Fruit fly (Drosophila melanogaster) whole organism, embryonic: Measurements from ENCODE around the gene CG7557.

Experiments
- Asciz ChIP-seq: fragments of 200-800 bp; sonication (Bioruptor generic); optimal IDR thresholded peaks from 2 replicates; lab custom pipeline; 2017; ENCODE audit warnings: missing biosample characterization, mild to moderate bottlenecking, missing genetic modification characterization, missing genetic modification reagents
- Blimp-1 ChIP-seq: fragments of 200-800 bp; sonication (Bioruptor generic); optimal IDR thresholded peaks from 3 replicates; lab custom pipeline; 2018; ENCODE audit warnings: missing biosample characterization, missing genetic modification characterization, mild to moderate bottlenecking, moderate library complexity, missing genetic modification reagents
- CG11093 ChIP-seq: fragments of 200-800 bp; sonication (Bioruptor generic); IDR thresholded peaks from 3 replicates; pipeline ENCODE4 v1.3.6; 2022; ENCODE audit warnings: missing biosample characterization, missing genetic modification characterization
- CG11504 ChIP-seq: fragments of 200-800 bp; sonication (Bioruptor generic); optimal IDR thresholded peaks from 3 replicates; lab custom pipeline; 2019; ENCODE audit warnings: missing biosample characterization, mild to moderate bottlenecking, missing genetic modification characterization, moderate library complexity
- CG12104 ChIP-seq: fragments of 200-800 bp; sonication (Bioruptor generic); optimal IDR thresholded peaks from 3 replicates; lab custom pipeline; 2016; ENCODE audit warnings: missing biosample characterization, missing genetic modification characterization
- CG13287 ChIP-seq: fragments of 200-800 bp; sonication (Bioruptor generic); IDR thresholded peaks from 2 replicates; pipeline ENCODE4 v1.3.6; 2022; ENCODE audit warnings: missing biosample characterization, missing genetic modification characterization; ENCODE audit not compliant: partially characterized antibody
- CG14965 ChIP-seq: fragments of 200-800 bp; sonication (Bioruptor generic); optimal IDR thresholded peaks from 2 replicates; lab custom pipeline; 2016; ENCODE audit warnings: missing biosample characterization, missing genetic modification characterization, borderline replicate concordance
- CG15696 ChIP-seq: fragments of 200-800 bp; sonication (Bioruptor generic); optimal IDR thresholded peaks from 2 replicates; lab custom pipeline; 2019; ENCODE audit warnings: missing biosample characterization, mild to moderate bottlenecking, missing genetic modification characterization, moderate library complexity
- CG2875 ChIP-seq: fragments of 200-800 bp; sonication (Bioruptor generic); optimal IDR thresholded peaks from 2 replicates; lab custom pipeline; 2017; ENCODE audit warnings: missing biosample characterization, mild to moderate bottlenecking, missing genetic modification characterization, missing genetic modification reagents
- CG2889 ChIP-seq: fragments of 200-800 bp; sonication (Bioruptor generic); IDR thresholded peaks from 3 replicates; pipeline ENCODE4 v1.3.6; 2022; ENCODE audit warnings: missing biosample characterization, missing genetic modification characterization
- CG3407 ChIP-seq: fragments of 200-800 bp; sonication (Bioruptor generic); optimal IDR thresholded peaks from 2 replicates; lab custom pipeline; 2018; ENCODE audit warnings: missing biosample characterization, mild to moderate bottlenecking, missing genetic modification characterization
- CG4360 ChIP-seq: fragments of 200-800 bp; sonication (Bioruptor generic); IDR thresholded peaks from 2 replicates; pipeline ENCODE4 v1.3.6; 2022; ENCODE audit warnings: missing biosample characterization, missing genetic modification characterization
- CG4424 ChIP-seq: fragments of 200-800 bp; sonication (Bioruptor generic); optimal IDR thresholded peaks from 3 replicates; lab custom pipeline; 2016; ENCODE audit warnings: missing biosample characterization, missing genetic modification characterization
- CG4617 ChIP-seq: fragments of 200-800 bp; sonication (Bioruptor generic); optimal IDR thresholded peaks from 3 replicates; lab custom pipeline; 2016; ENCODE audit warnings: missing biosample characterization, missing genetic modification characterization, borderline replicate concordance
- CG7271 ChIP-seq: fragments of 200-800 bp; sonication (Bioruptor generic); optimal IDR thresholded peaks from 2 replicates; lab custom pipeline; 2018; ENCODE audit warnings: missing biosample characterization, mild to moderate bottlenecking, missing genetic modification characterization, moderate library complexity
- CG7745 ChIP-seq: fragments of 200-800 bp; sonication (Bioruptor generic); optimal IDR thresholded peaks from 2 replicates; lab custom pipeline; 2018; ENCODE audit warnings: missing biosample characterization, mild to moderate bottlenecking, missing genetic modification characterization, moderate library complexity
- CG7963 ChIP-seq: fragments of 200-800 bp; sonication (Bioruptor generic); IDR thresholded peaks from 3 replicates; pipeline ENCODE4 v1.3.6; 2022; ENCODE audit warnings: missing biosample characterization, missing genetic modification characterization; ENCODE audit not compliant: partially characterized antibody
- CG7987 ChIP-seq: fragments of 200-800 bp; sonication (Bioruptor generic); optimal IDR thresholded peaks from 2 replicates; lab custom pipeline; 2018; ENCODE audit warnings: missing biosample characterization, mild to moderate bottlenecking, missing genetic modification characterization, moderate library complexity
- CG8765 ChIP-seq: fragments of 200-800 bp; sonication (Bioruptor generic); IDR thresholded peaks from 2 replicates; pipeline ENCODE4 v1.3.6; 2022; ENCODE audit warnings: missing biosample characterization, missing genetic modification characterization
- Deaf1 ChIP-seq: fragments of 200-800 bp; optimal IDR thresholded peaks from 3 replicates; lab custom pipeline; 2019; ENCODE audit warnings: missing biosample characterization, mild to moderate bottlenecking, missing genetic modification characterization, moderate library complexity
- Dfd ChIP-seq, 2 experiments: fragments of >200 bp; optimal IDR thresholded peaks; 2 replicates each; lab custom pipeline; 2017; ENCODE audit warnings: missing biosample characterization in 2 of 2, missing genetic modification characterization in 2 of 2
- E2f2 ChIP-seq: fragments of 200-800 bp; sonication (Bioruptor generic); IDR thresholded peaks from 2 replicates; pipeline ENCODE4 v1.3.6; 2022; ENCODE audit warnings: missing biosample characterization, missing genetic modification characterization
- ERR ChIP-seq: fragments of 200-800 bp; sonication (Bioruptor generic); optimal IDR thresholded peaks from 2 replicates; lab custom pipeline; 2016; ENCODE audit warnings: missing biosample characterization, missing genetic modification characterization
- Fer3 ChIP-seq: fragments of 200-800 bp; sonication (Bioruptor generic); optimal IDR thresholded peaks from 2 replicates; lab custom pipeline; 2018; ENCODE audit warnings: missing biosample characterization, mild to moderate bottlenecking, missing genetic modification characterization, moderate library complexity
- Hey ChIP-seq: fragments of 200-800 bp; sonication (Bioruptor generic); optimal IDR thresholded peaks from 3 replicates; lab custom pipeline; 2018; ENCODE audit warnings: missing biosample characterization, mild to moderate bottlenecking, missing genetic modification characterization
- Med ChIP-seq: fragments of 200-800 bp; sonication (Bioruptor generic); peaks from one replicate; lab custom pipeline; 2016; ENCODE audit warnings: missing biosample characterization, missing genetic modification characterization, mild to moderate bottlenecking, inconsistent platforms, moderate library complexity
- Opbp ChIP-seq: fragments of 200-800 bp; sonication (Bioruptor generic); IDR thresholded peaks from 3 replicates; pipeline ENCODE4 v1.3.6; 2022; ENCODE audit warnings: missing biosample characterization, missing genetic modification characterization; ENCODE audit not compliant: partially characterized antibody
- Ravus ChIP-seq: fragments of 200-800 bp; sonication (Bioruptor generic); IDR thresholded peaks from 2 replicates; pipeline ENCODE4 v1.3.6; 2022; ENCODE audit warnings: missing biosample characterization, missing genetic modification characterization
- Side ChIP-seq: fragments of 200-800 bp; sonication (Bioruptor generic); optimal IDR thresholded peaks from 2 replicates; lab custom pipeline; 2016; ENCODE audit warnings: missing biosample characterization, missing genetic modification characterization
- Sox102F ChIP-seq: fragments of 200-800 bp; sonication (Bioruptor generic); optimal IDR thresholded peaks from 2 replicates; lab custom pipeline; 2018; ENCODE audit warnings: missing biosample characterization, mild to moderate bottlenecking, missing genetic modification characterization, moderate library complexity
- Xbp1 ChIP-seq: fragments of 200-800 bp; sonication (Bioruptor generic); optimal IDR thresholded peaks from 3 replicates; lab custom pipeline; 2016; ENCODE audit warnings: missing biosample characterization, mild to moderate bottlenecking, missing genetic modification characterization
- amos ChIP-seq: fragments of 200-800 bp; sonication (Bioruptor generic); IDR thresholded peaks from 2 replicates; pipeline ENCODE4 v1.3.6; 2022; ENCODE audit warnings: missing biosample characterization, missing genetic modification characterization; ENCODE audit not compliant: partially characterized antibody
- ap ChIP-seq: fragments of 200-800 bp; sonication (Bioruptor generic); IDR thresholded peaks from 2 replicates; pipeline ENCODE4 v1.3.6; 2022; ENCODE audit warnings: missing biosample characterization, missing genetic modification characterization
- cas ChIP-seq: fragments of 200-800 bp; sonication (Bioruptor generic); IDR thresholded peaks from 2 replicates; pipeline ENCODE4 v1.3.6; 2022; ENCODE audit warnings: missing biosample characterization, missing genetic modification characterization
- danr ChIP-seq: fragments of 200-800 bp; sonication (Bioruptor generic); IDR thresholded peaks from 2 replicates; pipeline ENCODE4 v1.3.6; 2022; ENCODE audit warnings: missing biosample characterization, missing genetic modification characterization
- gcm2 ChIP-seq: fragments of 200-800 bp; sonication (Bioruptor generic); optimal IDR thresholded peaks from 2 replicates; lab custom pipeline; 2016; ENCODE audit warnings: missing biosample characterization, missing genetic modification characterization
- gem ChIP-seq: fragments of 200-800 bp; sonication (Bioruptor generic); optimal IDR thresholded peaks from 2 replicates; lab custom pipeline; 2019; ENCODE audit warnings: missing biosample characterization, mild to moderate bottlenecking, missing genetic modification characterization, moderate library complexity
- gro ChIP-seq: fragments of 200-800 bp; sonication (Bioruptor generic); optimal IDR thresholded peaks from 2 replicates; lab custom pipeline; 2016; ENCODE audit warnings: missing biosample characterization, missing genetic modification characterization
- inv ChIP-seq: fragments of 200-800 bp; sonication (Bioruptor generic); IDR thresholded peaks from 2 replicates; pipeline ENCODE4 v1.3.6; 2022; ENCODE audit warnings: missing biosample characterization, missing genetic modification characterization; ENCODE audit not compliant: partially characterized antibody
- klu ChIP-seq: fragments of 200-800 bp; sonication (Bioruptor generic); IDR thresholded peaks from 2 replicates; pipeline ENCODE4 v1.3.6; 2022; ENCODE audit warnings: missing biosample characterization, missing genetic modification characterization
- lab ChIP-seq: fragments of 200-800 bp; sonication (Bioruptor generic); optimal IDR thresholded peaks from 3 replicates; lab custom pipeline; 2017; ENCODE audit warnings: missing biosample characterization, missing genetic modification characterization, mild to moderate bottlenecking, moderate library complexity, missing genetic modification reagents
- nmo ChIP-seq: fragments of 200-800 bp; sonication (Bioruptor generic); optimal IDR thresholded peaks from 2 replicates; lab custom pipeline; 2018; ENCODE audit warnings: missing biosample characterization, mild to moderate bottlenecking, missing genetic modification characterization, moderate library complexity
- phol ChIP-seq: fragments of 200-800 bp; sonication (Bioruptor generic); optimal IDR thresholded peaks from 3 replicates; lab custom pipeline; 2018; ENCODE audit warnings: missing biosample characterization, mild to moderate bottlenecking, missing genetic modification characterization, moderate library complexity
- repo ChIP-seq: fragments of 200-800 bp; sonication (Bioruptor generic); optimal IDR thresholded peaks from 2 replicates; lab custom pipeline; 2016; ENCODE audit warnings: missing biosample characterization, missing genetic modification characterization
- rib ChIP-seq: fragments of 200-800 bp; sonication (Bioruptor generic); IDR thresholded peaks from 2 replicates; pipeline ENCODE4 v1.3.6; 2022; ENCODE audit warnings: missing biosample characterization, missing genetic modification characterization
- shn ChIP-seq: fragments of 200-800 bp; sonication (Bioruptor generic); optimal IDR thresholded peaks from 3 replicates; lab custom pipeline; 2016; ENCODE audit warnings: missing biosample characterization, missing genetic modification characterization
- slp2 ChIP-seq: fragments of 200-800 bp; sonication (Bioruptor generic); optimal IDR thresholded peaks from 2 replicates; lab custom pipeline; 2016; ENCODE audit warnings: missing biosample characterization, missing genetic modification characterization
- trh ChIP-seq: fragments of 200-800 bp; sonication (Bioruptor generic); optimal IDR thresholded peaks from 2 replicates; lab custom pipeline; 2016; ENCODE audit warnings: missing biosample characterization, missing genetic modification characterization
- vvl ChIP-seq: fragments of 200-800 bp; sonication (Bioruptor generic); IDR thresholded peaks from 2 replicates; pipeline ENCODE4 v1.3.6; 2022; ENCODE audit warnings: missing biosample characterization, missing genetic modification characterization
- zen2 ChIP-seq: fragments of 200-800 bp; sonication (Bioruptor generic); IDR thresholded peaks from 3 replicates; pipeline ENCODE4 v1.3.6; 2022; ENCODE audit warnings: missing biosample characterization, missing genetic modification characterization; ENCODE audit not compliant: partially characterized antibody
- zf30C ChIP-seq: fragments of 200-800 bp; sonication (Bioruptor generic); optimal IDR thresholded peaks from 3 replicates; lab custom pipeline; 2018; ENCODE audit warnings: missing biosample characterization, mild to moderate bottlenecking, missing genetic modification characterization

CG7557 gene

dm6 chr3L:11410505-11410904 lies 34.5 kb upstream of the CG7557 start (continued):
- TF ChIP-seq zen2 (GFP tag; lab: Robert Waterston, UW) = no peak
- peak; percentile 7 for TF ChIP-seq nmo (GFP tag; lab: Kevin White, UChicago)
- TF ChIP-seq CG8765 = no peak
- no peak for TF ChIP-seq CG7963 (GFP tag; lab: Robert Waterston, UW)
- TF ChIP-seq Med (GFP tag; lab: Kevin White, UChicago) = peak; percentile 51
- no peak for TF ChIP-seq CG4424 (GFP tag; lab: Kevin White, UChicago)
- no peak for TF ChIP-seq amos (GFP tag; lab: Robert Waterston, UW)
- TF ChIP-seq lab = peak; percentile 10
- no peak for TF ChIP-seq CG7987 (GFP tag; lab: Kevin White, UChicago)
- TF ChIP-seq slp2 (GFP tag; lab: Kevin White, UChicago) = no peak
- TF ChIP-seq CG2889 (GFP tag; lab: Robert Waterston, UW) = no peak
- no peak for TF ChIP-seq CG12104 (GFP tag; lab: Kevin White, UChicago)
- no peak for TF ChIP-seq CG11093 (GFP tag; lab: Robert Waterston, UW)
- no peak for TF ChIP-seq Xbp1 (GFP tag; lab: Kevin White, UChicago)
- TF ChIP-seq CG3407 (GFP tag; lab: Kevin White, UChicago) = no peak
- no peak for TF ChIP-seq gcm2
- TF ChIP-seq CG7745 (tag; lab: Kevin White, UChicago) = no peak
- TF ChIP-seq Asciz (GFP tag; lab: Kevin White, UChicago) = peak; percentile 17
- TF ChIP-seq Side (GFP tag; lab: Kevin White, UChicago) = no peak
- peak; percentile 39 for TF ChIP-seq gem (tag; lab: Kevin White, UChicago)
- no peak for TF ChIP-seq CG15696 (tag; lab: Kevin White, UChicago)
- no peak for TF ChIP-seq Hey (tag; lab: Kevin White, UChicago)
- TF ChIP-seq phol = no peak
- TF ChIP-seq rib (GFP tag; lab: Robert Waterston, UW) = no peak
- no peak for TF ChIP-seq Ravus (GFP tag; lab: Robert Waterston, UW)
- no peak for TF ChIP-seq Opbp (GFP tag; lab: Robert Waterston, UW)
- TF ChIP-seq trh (GFP tag; lab: Kevin White, UChicago) = no peak
- no peak for TF ChIP-seq danr (GFP tag; lab: Robert Waterston, UW)
- no peak for TF ChIP-seq klu
- no peak for TF ChIP-seq CG2875
- TF ChIP-seq CG4360 (GFP tag; lab: Robert Waterston, UW) = no peak
- TF ChIP-seq CG7271 = no peak
- TF ChIP-seq Sox102F (GFP tag; lab: Kevin White, UChicago) = peak; percentile 15
- no peak for TF ChIP-seq CG4617
- TF ChIP-seq inv = no peak
- TF ChIP-seq zf30C (GFP tag; lab: Kevin White, UChicago) = no peak
- no peak for TF ChIP-seq vvl (GFP tag; lab: Robert Waterston, UW)
- no peak for TF ChIP-seq cas
- TF ChIP-seq ap = no peak
- no peak for TF ChIP-seq Deaf1
- no peak for TF ChIP-seq CG14965
- no peak for TF ChIP-seq E2f2 (GFP tag; lab: Robert Waterston, UW)
- no peak for TF ChIP-seq shn (GFP tag; lab: Kevin White, UChicago)
- TF ChIP-seq repo (GFP tag; lab: Kevin White, UChicago) = no peak
- no peak for TF ChIP-seq gro (GFP tag; lab: Kevin White, UChicago)
- no peak for TF ChIP-seq CG13287 (GFP tag; lab: Robert Waterston, UW)
- TF ChIP-seq Blimp-1 (GFP tag; lab: Kevin White, UChicago) = peak; percentile 15
- peak; percentile 34 for TF ChIP-seq CG11504 (tag; lab: Kevin White, UChicago)
- TF ChIP-seq Fer3 (tag; lab: Kevin White, UChicago) = no peak
- TF ChIP-seq ERR (GFP tag; lab: Kevin White, UChicago) = no peak
- no peak for TF ChIP-seq Dfd (GFP tag; optimal IDR thresholded peaks at IDR 0.05; lab: Kevin White, UChicago)
